Fruit fly (Drosophila melanogaster): ENCODE data around the gene CG2938.

- TF ChIP-seq CG12768 (GFP tag; optimal IDR thresholded peaks at IDR 0.05) = no peak
- no peak for TF ChIP-seq CG14711 (tag; optimal IDR thresholded peaks at IDR 0.05)
- peak; percentile 77 for TF ChIP-seq kay (GFP tag; ENCODE audit: borderline replicate concordance)
- TF ChIP-seq tj (GFP tag; optimal IDR thresholded peaks at IDR 0.05) = no peak
- TF ChIP-seq Crg-1 (GFP tag; optimal IDR thresholded peaks at IDR 0.05) = no peak
- TF ChIP-seq Clk (GFP tag; optimal IDR thresholded peaks at IDR 0.05) = no peak
- TF ChIP-seq CG5204 (GFP tag; optimal IDR thresholded peaks at IDR 0.05) = no peak
Observed at dm6 chrX:3936174-3936573, at the start of gene CG2938, which contains the start of gene Glos.
